Worm (Caenorhabditis elegans): ENCODE measurements around the gene R03D7.8.
"Not testable (repeated sequence)": the region's sequence is repeated elsewhere in the genome, so short reads cannot be mapped to it uniquely, and the experiment has no call there.

DNA sequence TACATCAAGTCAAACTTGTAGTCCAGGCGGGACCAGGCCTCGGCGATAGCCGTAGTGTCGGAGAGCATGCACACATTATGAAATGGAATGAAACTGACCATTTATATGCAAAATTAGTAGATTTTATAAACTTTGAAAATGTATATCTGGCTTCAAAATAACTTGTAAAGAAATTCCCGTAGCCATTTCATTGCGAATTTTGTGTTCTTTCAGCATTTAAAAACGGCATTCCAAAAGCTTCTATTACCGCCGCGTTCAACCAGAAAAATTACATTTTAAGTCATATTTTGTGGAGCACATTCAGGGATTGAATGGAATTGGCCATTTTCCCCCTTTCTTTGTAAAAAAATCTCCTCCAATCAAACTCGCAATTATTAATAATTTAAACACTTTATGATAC, 33.8 kb downstream of the R03D7.8 start, which contains the start of gene Y19D2B.1:
- not testable (repeated sequence) for TF ChIP-seq ama-1 (optimal IDR thresholded peaks at IDR 0.05); ama-1 (GFP tag; optimal IDR thresholded peaks at IDR 0.05); athp-1 (tag; optimal IDR thresholded peaks at IDR 0.05)

Data from whole organism, young adult.